Worm (Caenorhabditis elegans) whole organism, dauer: ENCODE data around the gene Y22D7AL.16.

ENCODE experiments used
- unc-62 ChIP-seq: sonication (generic microtip); optimal IDR thresholded peaks from 2 replicates; lab custom pipeline; 2017; ENCODE audit warnings: missing biosample characterization, missing genetic modification reagents, missing genetic modification characterization

Gene Y22D7AL.16

DNA sequence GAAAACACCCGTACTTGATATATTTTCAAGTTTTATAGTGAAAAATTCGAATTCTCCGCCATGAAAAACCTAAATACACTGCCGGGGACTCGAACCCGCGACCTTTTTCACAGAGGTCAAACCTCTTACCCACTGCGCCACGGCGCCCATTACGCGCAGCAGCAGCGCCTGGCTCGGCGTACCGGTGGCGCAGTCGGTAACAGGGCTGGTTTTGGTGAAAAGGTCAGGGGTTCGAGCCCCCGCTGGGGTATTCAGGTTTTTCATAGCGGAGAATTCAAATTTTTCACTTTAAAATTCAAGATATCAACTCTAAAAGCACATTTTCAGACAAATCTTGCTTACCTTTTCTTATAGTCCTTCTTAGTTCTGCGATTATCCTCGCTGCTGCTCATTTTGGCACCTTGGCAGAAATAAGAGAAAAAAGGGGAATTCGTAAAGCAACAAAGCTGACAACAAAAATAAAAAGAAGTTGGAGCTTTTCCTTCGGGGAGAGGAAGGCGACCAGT is at the start of gene Y22D7AL.16:
Y22D7AL.16 (minus strand) TSS at position 456 of the 506 bp plus-strand sequence.
- TF ChIP-seq unc-62 = no peak

DNA sequence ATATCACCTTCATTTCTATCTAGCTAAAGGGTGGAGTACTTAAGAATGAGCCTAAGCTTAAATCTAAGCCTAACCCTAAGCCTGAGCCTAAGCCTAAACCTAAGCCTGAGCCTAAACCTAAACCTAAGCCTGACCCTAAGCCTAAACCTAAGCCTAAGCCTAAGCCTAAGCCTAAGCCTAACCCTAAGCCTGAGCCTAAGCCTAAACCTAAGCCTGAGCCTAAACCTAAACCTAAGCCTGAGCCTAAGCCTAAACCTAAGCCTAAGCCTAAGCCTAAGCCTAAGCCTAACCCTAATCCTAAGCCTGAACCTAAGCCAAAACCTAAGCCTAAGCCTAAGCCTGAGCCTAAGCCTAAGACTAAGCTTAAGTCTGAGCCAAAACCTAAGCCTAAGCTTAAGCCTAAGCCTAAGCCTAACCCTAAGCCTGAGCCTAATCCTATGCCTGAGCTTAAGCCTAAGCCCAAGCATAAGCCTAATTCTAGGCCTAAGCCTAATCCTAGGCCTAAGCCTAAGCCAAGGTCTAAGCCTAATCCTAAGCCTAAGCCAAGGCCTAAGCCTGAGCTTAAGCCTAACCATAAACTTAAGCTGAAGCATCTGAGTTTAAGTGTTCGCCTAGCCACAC is 49.1 kb upstream of the Y22D7AL.16 start:
- TF ChIP-seq unc-62 = no peak

DNA sequence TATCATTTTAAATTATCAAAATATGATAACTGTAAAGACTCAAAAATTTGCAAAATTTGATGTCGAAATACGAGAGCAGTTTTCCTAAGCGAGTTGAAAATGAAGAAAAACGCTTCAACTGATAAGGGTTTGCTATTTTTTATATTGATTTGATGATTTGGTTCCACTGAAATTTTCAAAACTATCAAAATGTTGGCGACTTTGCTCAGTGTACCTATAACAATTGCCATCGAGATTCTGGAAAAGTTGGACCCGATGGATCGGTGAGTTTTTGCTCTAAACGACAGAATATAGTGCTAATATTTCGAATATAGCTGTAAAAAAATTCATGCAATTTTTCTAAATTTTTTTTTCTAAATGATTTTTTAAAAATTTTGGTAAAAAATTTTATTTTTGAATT is 40.8 kb upstream of the Y22D7AL.16 start, which contains the start of the genes fbxa-13 and Y22D7AR.2:
fbxa-13 (minus strand) TSS at position 101 of the 400 bp plus-strand sequence.
Y22D7AR.2 (plus strand) TSS at position 148 of the 400 bp plus-strand sequence.
- TF ChIP-seq unc-62 = no peak

DNA sequence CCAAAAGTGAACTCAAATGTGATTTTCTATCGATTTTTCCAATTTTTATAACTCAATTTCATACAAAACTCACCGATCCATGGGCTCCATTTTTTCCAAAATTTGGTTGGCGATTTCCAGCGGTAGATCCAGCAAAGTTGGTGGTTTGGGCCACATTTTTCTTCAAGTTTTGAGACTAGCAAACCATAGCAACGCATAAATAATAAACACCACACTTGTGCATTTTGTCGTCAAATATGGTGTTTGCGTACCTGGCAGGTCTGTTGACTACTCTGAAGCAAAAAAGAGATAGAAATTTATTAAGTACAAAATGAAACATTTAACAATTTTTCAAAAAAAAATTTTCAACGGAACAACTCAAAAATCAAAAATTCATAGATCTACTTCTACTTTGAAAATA is 40.3 kb upstream of the Y22D7AL.16 start:
- TF ChIP-seq unc-62 = no peak

DNA sequence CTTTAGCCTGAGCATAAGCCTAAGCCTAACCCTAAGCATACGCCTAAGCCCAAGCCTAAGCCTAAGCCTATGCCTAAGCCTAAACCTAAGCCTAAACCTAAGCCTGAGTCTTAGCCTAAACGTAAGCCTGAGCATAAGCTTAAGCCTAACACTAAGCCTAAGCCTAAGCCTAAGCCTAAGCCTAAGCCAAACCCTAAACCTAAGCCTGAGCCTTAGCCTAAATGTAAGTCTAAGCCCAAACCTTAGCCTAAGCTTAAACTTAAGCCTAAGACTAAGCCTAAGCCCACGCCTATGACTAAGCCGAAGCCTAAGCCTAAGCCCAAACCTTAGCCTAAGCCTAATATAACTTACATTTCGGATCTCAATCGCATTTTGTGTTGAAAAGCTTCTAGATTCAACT is 39.0 kb upstream of the Y22D7AL.16 start:
- TF ChIP-seq unc-62 = no peak

DNA sequence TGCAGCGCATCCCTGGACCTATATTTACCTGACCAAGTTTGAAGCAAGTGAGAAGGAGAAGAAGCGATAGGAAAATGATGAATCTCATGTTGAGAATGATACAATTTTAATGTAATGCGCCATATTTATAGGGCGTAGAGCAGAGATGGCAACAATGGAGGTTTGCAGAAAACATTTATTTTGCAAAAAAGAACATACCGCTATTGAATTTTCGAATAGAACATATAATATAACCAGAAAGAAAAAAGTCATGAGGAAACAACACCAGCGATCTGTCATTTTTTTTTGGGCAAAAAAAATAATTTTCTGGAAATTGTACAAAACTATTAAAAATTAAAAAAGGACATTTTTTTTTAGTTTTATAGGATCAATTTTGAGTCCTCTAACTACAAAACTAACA is 37.3 kb upstream of the Y22D7AL.16 start, which contains the start of gene spex-3:
spex-3 (minus strand) TSS at position 101 of the 400 bp plus-strand sequence.
- TF ChIP-seq unc-62 = no peak

DNA sequence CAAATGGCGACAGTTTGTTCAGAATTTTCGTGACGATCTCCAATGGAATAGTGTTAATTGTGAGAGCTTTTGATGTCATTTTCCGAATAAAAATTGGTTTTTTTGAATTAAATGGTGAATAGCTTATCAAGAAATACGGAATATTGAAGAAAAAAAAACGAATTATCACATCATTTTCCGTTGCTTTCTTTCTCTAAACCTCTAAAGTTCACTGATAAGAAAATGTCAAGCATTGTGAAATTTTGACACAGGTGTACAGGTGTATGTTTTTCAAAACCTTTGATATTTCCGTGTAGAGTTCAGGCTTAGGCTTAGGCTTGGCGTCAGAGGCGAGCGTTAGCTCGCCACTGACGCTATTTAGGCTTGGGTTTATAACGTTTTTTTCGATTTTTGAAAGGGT is 33.8 kb upstream of the Y22D7AL.16 start, which contains the start of gene fbxa-74:
fbxa-74 (minus strand) TSS at position 145 of the 400 bp plus-strand sequence.
- no peak for TF ChIP-seq unc-62

DNA sequence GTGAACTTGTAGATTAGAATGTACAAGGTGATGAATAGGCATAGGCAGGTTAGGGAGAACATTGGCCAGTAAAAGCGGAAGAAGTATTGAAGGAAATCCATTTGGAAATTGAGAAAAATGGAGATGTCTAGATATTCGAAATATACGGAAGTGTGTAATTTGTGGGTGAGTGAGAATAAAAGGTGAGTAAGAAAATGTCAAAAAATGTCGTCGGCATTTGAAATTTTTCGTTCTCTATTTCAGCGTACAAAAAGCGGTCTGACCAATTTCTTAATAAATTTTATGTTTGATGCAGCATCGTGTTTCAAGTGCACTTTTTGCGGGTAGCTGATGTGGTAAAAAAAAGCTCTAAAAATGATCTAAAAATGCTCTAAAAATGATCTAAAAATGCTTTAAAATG is 30.0 kb upstream of the Y22D7AL.16 start, which contains the start of gene srd-64:
srd-64 (minus strand) TSS at position 101 of the 400 bp plus-strand sequence.
- no peak for TF ChIP-seq unc-62

DNA sequence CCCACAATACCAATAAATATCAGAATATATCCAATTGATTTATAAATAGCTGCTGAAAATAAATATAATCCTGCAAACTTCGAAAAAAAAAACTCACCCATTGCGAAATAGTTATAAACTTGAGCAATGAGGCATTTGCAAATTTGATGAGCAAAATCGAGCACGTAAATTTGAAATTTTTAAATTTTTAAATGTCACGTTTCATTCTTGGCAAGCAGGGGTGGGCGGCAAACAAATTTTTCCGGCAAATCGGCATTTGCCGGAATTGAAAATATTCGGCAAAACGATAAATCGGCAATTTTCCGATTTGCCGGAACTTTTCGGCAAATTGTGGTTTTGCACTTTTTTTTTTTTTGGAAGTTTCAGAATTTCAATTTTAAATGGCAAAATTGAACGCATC is 24.9 kb upstream of the Y22D7AL.16 start, which contains the start of gene Y22D7AR.14:
Y22D7AR.14 (minus strand) TSS at position 101 of the 400 bp plus-strand sequence.
- no peak for TF ChIP-seq unc-62

DNA sequence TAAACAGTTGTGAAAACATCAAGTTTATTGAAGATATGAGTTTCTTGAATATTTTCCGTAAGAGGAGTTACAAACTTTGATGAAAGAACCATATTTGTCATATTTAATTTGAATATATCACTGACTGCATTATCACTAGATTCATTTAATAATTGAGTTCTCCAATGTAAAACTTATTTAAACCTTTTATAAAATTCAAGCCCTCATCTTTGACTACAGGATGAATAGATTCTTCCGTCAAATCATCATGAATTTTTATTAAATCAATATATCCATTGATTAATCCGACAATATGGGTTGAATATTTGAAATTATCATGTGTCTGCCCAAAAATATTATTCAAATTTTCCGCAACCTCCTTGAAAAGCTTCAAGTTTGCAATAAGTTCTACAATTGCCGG is 23.0 kb upstream of the Y22D7AL.16 start, which contains the start of gene Y22D7AR.7:
Y22D7AR.7 (minus strand) TSS at position 101 of the 400 bp plus-strand sequence.
- TF ChIP-seq unc-62 = no peak

DNA sequence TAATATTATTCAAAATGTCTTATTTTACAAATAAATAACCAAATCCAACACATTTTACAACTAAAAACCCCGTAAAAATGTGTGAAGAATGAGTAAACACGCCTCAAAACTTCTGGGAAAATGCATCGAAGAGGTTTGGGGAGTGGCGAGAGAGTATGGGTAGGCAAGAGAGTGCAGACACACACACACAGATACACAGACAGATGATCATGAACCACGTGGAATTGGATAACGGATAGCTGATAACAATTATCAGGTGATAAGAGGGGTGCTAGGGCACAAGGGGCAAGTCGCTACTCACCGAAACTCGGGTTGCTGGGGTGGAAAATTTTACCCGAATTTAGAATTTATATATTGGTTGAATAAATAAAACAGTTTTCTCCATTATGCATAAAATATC is 17.2 kb upstream of the Y22D7AL.16 start:
- TF ChIP-seq unc-62 = no peak

DNA sequence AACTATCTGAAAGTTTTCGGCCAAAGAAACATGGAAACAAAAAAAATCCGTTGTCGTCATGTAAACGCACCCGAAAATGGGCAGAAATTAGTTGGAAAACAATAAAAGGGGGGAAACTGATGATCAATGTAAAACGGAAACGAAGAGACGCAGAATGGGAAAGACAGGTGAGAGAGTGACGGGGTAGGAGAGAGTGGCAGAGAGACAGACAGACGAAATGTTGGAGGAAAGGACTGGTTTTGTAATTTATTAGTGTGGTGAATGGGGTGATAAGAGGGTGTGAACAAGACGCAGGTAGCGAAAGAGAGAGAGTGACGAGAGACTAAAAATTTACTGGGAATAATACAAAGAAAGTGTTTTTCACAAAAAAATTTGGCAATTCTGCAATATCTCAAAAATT is 16.0 kb upstream of the Y22D7AL.16 start:
- TF ChIP-seq unc-62 = no peak

DNA sequence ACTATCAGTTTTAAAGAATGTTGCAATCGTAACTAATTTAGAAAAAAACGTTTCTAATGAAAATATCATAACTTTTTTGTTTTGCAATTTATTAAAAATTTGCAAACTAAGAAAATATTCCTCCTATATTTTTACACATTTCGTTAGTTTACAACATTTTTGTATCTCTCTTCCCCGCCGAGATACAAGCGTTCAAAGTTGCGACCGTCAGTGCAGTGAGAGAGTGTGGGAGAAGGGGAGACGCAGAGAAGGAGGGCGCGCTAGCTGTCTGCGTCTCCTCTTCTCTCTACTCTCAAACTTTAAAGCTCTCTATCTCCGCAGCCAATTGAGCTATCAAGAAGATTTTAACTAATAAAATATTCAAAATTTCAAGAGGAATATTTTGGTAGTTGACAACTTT is 15.4 kb upstream of the Y22D7AL.16 start:
- TF ChIP-seq unc-62 = no peak

DNA sequence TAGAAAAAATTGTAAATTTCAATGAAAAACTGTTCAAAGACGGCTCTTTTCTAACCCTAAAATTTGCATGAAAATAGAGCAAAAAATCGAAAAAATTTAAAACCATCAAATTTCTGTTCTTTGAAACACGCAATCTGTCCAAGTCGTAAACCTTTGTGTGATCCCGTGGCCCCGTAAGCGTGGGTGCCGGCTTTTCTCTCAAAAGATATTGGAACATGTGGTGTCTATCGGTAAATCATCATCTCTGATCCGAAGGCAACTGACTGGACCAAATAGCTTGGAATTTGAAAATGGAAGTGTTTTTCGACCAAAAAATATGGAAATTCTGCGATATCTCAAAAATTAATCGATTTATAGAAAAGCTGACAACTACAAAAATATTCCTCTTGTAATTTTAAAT is 13.7 kb upstream of the Y22D7AL.16 start:
- TF ChIP-seq unc-62 = no peak

DNA sequence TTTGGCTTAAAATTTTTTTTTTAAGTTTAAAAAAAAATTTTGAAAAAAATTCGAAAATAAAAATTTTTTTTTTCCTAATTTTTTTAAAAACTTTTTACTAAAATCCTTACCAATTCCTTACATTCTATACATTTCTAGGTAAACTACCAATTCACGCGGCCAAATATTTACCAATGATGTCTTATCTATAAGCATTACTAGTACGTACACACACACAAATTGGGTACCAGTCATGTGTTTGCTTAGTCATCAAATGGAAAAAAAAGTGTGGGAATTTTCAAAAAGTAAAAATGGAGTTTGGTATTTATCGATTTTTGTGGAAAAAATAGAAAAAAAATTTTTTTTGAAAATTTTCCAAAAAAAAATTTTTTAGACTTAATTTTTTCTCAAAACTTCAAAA is 11.6 kb upstream of the Y22D7AL.16 start, which contains the start of gene Y22D7AR.6:
Y22D7AR.6 (minus strand) TSS at position 134 of the 400 bp plus-strand sequence.
- TF ChIP-seq unc-62 = no peak

DNA sequence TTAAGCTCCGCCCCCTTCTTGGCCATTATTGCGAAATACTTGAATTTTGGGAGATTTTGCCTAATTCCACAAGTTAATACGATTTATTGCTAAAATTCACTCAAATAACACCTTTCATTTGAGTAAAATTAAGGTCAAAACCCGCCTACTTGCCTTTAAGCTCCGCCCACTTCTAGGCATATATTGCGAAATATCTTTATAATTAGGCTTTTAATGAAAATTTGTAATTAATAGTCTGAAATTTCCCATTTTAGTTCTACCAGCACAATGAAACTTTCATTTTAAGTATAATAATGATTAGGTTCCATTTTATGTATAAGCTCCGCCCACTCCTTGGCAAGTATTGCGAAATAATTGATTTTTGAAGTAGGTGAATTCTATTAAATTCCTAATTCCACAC is 9.7 kb upstream of the Y22D7AL.16 start:
- TF ChIP-seq unc-62 = no peak

DNA sequence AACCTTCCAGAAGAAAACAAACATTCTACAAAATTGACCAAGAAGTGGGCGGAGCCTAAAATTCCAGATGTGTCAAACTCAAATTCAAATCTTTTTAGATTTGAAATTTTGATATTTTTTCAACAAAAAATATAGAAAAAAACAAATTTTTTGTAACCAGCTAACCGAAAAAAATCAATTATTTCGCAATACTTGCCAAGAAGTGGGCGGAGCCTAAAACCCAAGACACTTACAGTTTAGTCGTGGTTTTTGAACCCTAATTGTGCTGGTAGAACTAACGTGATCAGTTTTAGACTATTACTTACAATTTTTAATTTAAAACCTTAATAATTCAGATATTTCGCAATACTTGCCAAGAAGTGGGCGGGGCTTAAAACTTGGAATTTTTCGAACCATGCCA is 8.3 kb upstream of the Y22D7AL.16 start:
- TF ChIP-seq unc-62 = no peak

DNA sequence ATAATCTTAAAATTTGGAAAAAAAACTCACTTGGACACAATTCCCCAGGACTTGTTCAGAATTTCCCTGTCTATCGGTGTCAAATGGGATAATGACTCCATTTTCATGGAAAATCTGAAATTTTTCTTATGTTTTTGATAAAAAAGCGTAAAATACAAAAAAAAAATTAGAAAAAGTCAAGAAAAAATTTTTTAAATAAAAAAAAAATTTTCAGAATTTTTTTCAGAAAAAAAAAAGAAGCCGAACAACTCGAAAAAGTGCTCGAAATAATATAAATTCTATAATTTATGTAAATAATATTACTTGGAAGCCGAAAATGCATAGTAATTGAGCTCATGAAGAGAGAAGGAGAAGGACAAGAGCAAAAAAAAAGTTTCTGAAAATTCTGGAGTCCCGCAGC is 3.5 kb upstream of the Y22D7AL.16 start, which contains the start of gene glb-30:
glb-30 (minus strand) TSS at position 101 of the 400 bp plus-strand sequence.
- TF ChIP-seq unc-62 = no peak
